Fruit fly (Drosophila melanogaster) whole organism, embryonic: ENCODE data around the gene CG5506.

ENCODE experiments used
- Adf1 ChIP-seq: fragments of 200-800 bp; sonication (Bioruptor generic); IDR thresholded peaks from 2 replicates; pipeline ENCODE4 v1.3.6; 2022; ENCODE audit warnings: missing biosample characterization, missing genetic modification characterization
- Aef1 ChIP-seq: fragments of 200-800 bp; sonication (Bioruptor generic); IDR thresholded peaks from 3 replicates; pipeline ENCODE4 v1.3.6; 2022; ENCODE audit warnings: missing biosample characterization, missing genetic modification characterization
- Atf3 ChIP-seq: fragments of 200-800 bp; sonication (Bioruptor generic); optimal IDR thresholded peaks from 3 replicates; lab custom pipeline; 2016; ENCODE audit warnings: missing biosample characterization, missing genetic modification characterization
- Atf6 ChIP-seq: fragments of 200-800 bp; sonication (Bioruptor generic); IDR thresholded peaks from 2 replicates; pipeline ENCODE4 v1.3.6; 2022; ENCODE audit warnings: missing biosample characterization, missing genetic modification characterization
- CG10462 ChIP-seq: fragments of 200-800 bp; sonication (Bioruptor generic); optimal IDR thresholded peaks from 2 replicates; lab custom pipeline; 2016; ENCODE audit warnings: missing biosample characterization, missing genetic modification characterization
- CG10979 ChIP-seq: fragments of 200-800 bp; sonication (Bioruptor generic); optimal IDR thresholded peaks from 2 replicates; lab custom pipeline; 2018; ENCODE audit warnings: missing biosample characterization, mild to moderate bottlenecking, missing genetic modification characterization, moderate library complexity
- CG13123 ChIP-seq: fragments of 200-800 bp; sonication (Bioruptor generic); optimal IDR thresholded peaks from 2 replicates; lab custom pipeline; 2016; ENCODE audit warnings: missing biosample characterization, missing genetic modification characterization
- CG13287 ChIP-seq: fragments of 200-800 bp; sonication (Bioruptor generic); IDR thresholded peaks from 2 replicates; pipeline ENCODE4 v1.3.6; 2022; ENCODE audit warnings: missing biosample characterization, missing genetic modification characterization; ENCODE audit not compliant: partially characterized antibody
- CG13775 ChIP-seq: fragments of 200-800 bp; sonication (Bioruptor generic); optimal IDR thresholded peaks from 3 replicates; lab custom pipeline; 2017; ENCODE audit warnings: missing biosample characterization, mild to moderate bottlenecking, missing genetic modification characterization
- CG15269 ChIP-seq: fragments of 200-800 bp; sonication (Bioruptor generic); optimal IDR thresholded peaks from 2 replicates; lab custom pipeline; 2018; ENCODE audit warnings: missing biosample characterization, mild to moderate bottlenecking, missing genetic modification characterization, moderate library complexity
- CG17385 ChIP-seq: fragments of 200-800 bp; sonication (Bioruptor generic); optimal IDR thresholded peaks from 3 replicates; lab custom pipeline; 2018; ENCODE audit warnings: missing biosample characterization, mild to moderate bottlenecking, missing genetic modification characterization
- CG18599 ChIP-seq: fragments of 200-800 bp; sonication (Bioruptor generic); optimal IDR thresholded peaks from 3 replicates; lab custom pipeline; 2017; ENCODE audit warnings: missing biosample characterization, missing genetic modification characterization, mild to moderate bottlenecking, moderate library complexity, missing genetic modification reagents
- CG30403 ChIP-seq: fragments of 200-800 bp; sonication (Bioruptor generic); optimal IDR thresholded peaks from 3 replicates; lab custom pipeline; 2016; ENCODE audit warnings: missing biosample characterization, missing genetic modification characterization
- CG3065 ChIP-seq: fragments of 200-800 bp; sonication (Bioruptor generic); optimal IDR thresholded peaks from 2 replicates; lab custom pipeline; 2016; ENCODE audit warnings: missing biosample characterization, missing genetic modification characterization
- CG4328 ChIP-seq: fragments of 200-800 bp; sonication (Bioruptor generic); optimal IDR thresholded peaks from 3 replicates; lab custom pipeline; 2017; ENCODE audit warnings: missing biosample characterization, missing genetic modification reagents, missing genetic modification characterization
- CG7357 ChIP-seq: fragments of 200-800 bp; sonication (Bioruptor generic); IDR thresholded peaks from 3 replicates; pipeline ENCODE4 v1.3.6; 2022; ENCODE audit warnings: missing biosample characterization, missing genetic modification characterization
- CG7963 ChIP-seq: fragments of 200-800 bp; sonication (Bioruptor generic); IDR thresholded peaks from 3 replicates; pipeline ENCODE4 v1.3.6; 2022; ENCODE audit warnings: missing biosample characterization, missing genetic modification characterization; ENCODE audit not compliant: partially characterized antibody
- CG8290 ChIP-seq, 3 experiments: fragments of 200-800 bp; sonication (Bioruptor generic); optimal IDR thresholded peaks; 2 replicates each; lab custom pipeline; 2016 to 2019; ENCODE audit warnings: missing biosample characterization in 3 of 3, missing genetic modification characterization in 3 of 3, mild to moderate bottlenecking in 2 of 3, moderate library complexity in 1 of 3
- CG9876 ChIP-seq: fragments of 200-800 bp; sonication (Bioruptor generic); optimal IDR thresholded peaks from 2 replicates; lab custom pipeline; 2016; ENCODE audit warnings: missing biosample characterization, missing genetic modification characterization
- CG9932 ChIP-seq: fragments of 200-800 bp; sonication (Bioruptor generic); IDR thresholded peaks from 2 replicates; pipeline ENCODE4 v1.3.6; 2022; ENCODE audit warnings: missing biosample characterization, missing genetic modification characterization
- CkIIα-i1 ChIP-seq: fragments of 200-800 bp; sonication (Bioruptor generic); IDR thresholded peaks from 2 replicates; pipeline ENCODE4 v1.3.6; 2022; ENCODE audit warnings: missing biosample characterization, missing genetic modification characterization
- CoRest ChIP-seq: fragments of 200-800 bp; sonication (Bioruptor generic); optimal IDR thresholded peaks from 3 replicates; lab custom pipeline; 2018; ENCODE audit warnings: missing biosample characterization, mild to moderate bottlenecking, missing genetic modification characterization, moderate library complexity
- Dek ChIP-seq: fragments of 200-800 bp; sonication (Bioruptor generic); optimal IDR thresholded peaks from 3 replicates; lab custom pipeline; 2019; ENCODE audit warnings: missing biosample characterization, mild to moderate bottlenecking, missing genetic modification characterization, moderate library complexity
- Drgx ChIP-seq: fragments of 200-800 bp; sonication (Bioruptor generic); IDR thresholded peaks from 2 replicates; pipeline ENCODE4 v1.3.6; 2022; ENCODE audit warnings: missing biosample characterization, missing genetic modification characterization
- Eip74EF ChIP-seq, 2 experiments: fragments of 200-800 bp in 1 of 2; fragments of >200 bp in 1 of 2; sonication (Bioruptor generic) in 1 of 2; optimal IDR thresholded peaks; 2 replicates each; lab custom pipeline; 2017 to 2019; ENCODE audit warnings: missing biosample characterization in 2 of 2, missing genetic modification characterization in 2 of 2, mild to moderate bottlenecking in 1 of 2, moderate library complexity in 1 of 2
- Fer1 ChIP-seq: fragments of 200-800 bp; sonication (Bioruptor generic); optimal IDR thresholded peaks from 2 replicates; lab custom pipeline; 2017; ENCODE audit warnings: missing biosample characterization, mild to moderate bottlenecking, missing genetic modification characterization
- GATAe ChIP-seq: fragments of 200-800 bp; sonication (Bioruptor generic); conservative IDR thresholded peaks from 2 replicates; pipeline ENCODE4 v1.3.6; 2022; ENCODE audit warnings: missing biosample characterization, missing genetic modification characterization
- H2.0 ChIP-seq: fragments of 200-800 bp; sonication (Bioruptor generic); IDR thresholded peaks from 2 replicates; pipeline ENCODE4 v1.3.6; 2022; ENCODE audit warnings: missing biosample characterization, missing genetic modification characterization
- Max ChIP-seq: fragments of 200-800 bp; sonication (Bioruptor generic); optimal IDR thresholded peaks from 2 replicates; lab custom pipeline; 2016; ENCODE audit warnings: missing biosample characterization, mild to moderate bottlenecking, missing genetic modification characterization
- Opbp ChIP-seq: fragments of 200-800 bp; sonication (Bioruptor generic); IDR thresholded peaks from 3 replicates; pipeline ENCODE4 v1.3.6; 2022; ENCODE audit warnings: missing biosample characterization, missing genetic modification characterization; ENCODE audit not compliant: partially characterized antibody
- bbx ChIP-seq: fragments of 200-800 bp; sonication (Bioruptor generic); IDR thresholded peaks from 2 replicates; pipeline ENCODE4 v1.3.6; 2022; ENCODE audit warnings: missing biosample characterization, missing genetic modification characterization; ENCODE audit not compliant: partially characterized antibody
- bigmax ChIP-seq: fragments of 200-800 bp; sonication (Bioruptor generic); optimal IDR thresholded peaks from 2 replicates; lab custom pipeline; 2018; ENCODE audit warnings: missing biosample characterization, mild to moderate bottlenecking, missing genetic modification characterization
- cad ChIP-seq: fragments of >200 bp; optimal IDR thresholded peaks from 2 replicates; lab custom pipeline; 2017; ENCODE audit warnings: missing biosample characterization, missing genetic modification characterization
- chif ChIP-seq, 2 experiments: fragments of 200-800 bp; sonication (Bioruptor generic); optimal IDR thresholded peaks; 3 replicates each; lab custom pipeline; 2016; ENCODE audit warnings: missing biosample characterization in 2 of 2, missing genetic modification characterization in 2 of 2
- chm ChIP-seq: fragments of 200-800 bp; sonication (Bioruptor generic); IDR thresholded peaks from 2 replicates; pipeline ENCODE4 v1.3.6; 2022; ENCODE audit warnings: missing biosample characterization, missing genetic modification characterization
- da ChIP-seq: fragments of 200-800 bp; sonication (Bioruptor generic); optimal IDR thresholded peaks from 2 replicates; lab custom pipeline; 2016; ENCODE audit warnings: missing biosample characterization, missing genetic modification characterization
- fd3F ChIP-seq: fragments of 200-800 bp; sonication (Bioruptor generic); optimal IDR thresholded peaks from 2 replicates; lab custom pipeline; 2018; ENCODE audit warnings: missing biosample characterization, mild to moderate bottlenecking, missing genetic modification characterization, moderate library complexity
- gsb-n ChIP-seq: fragments of 200-800 bp; sonication (Bioruptor generic); optimal IDR thresholded peaks from 3 replicates; lab custom pipeline; 2018; ENCODE audit warnings: missing biosample characterization, mild to moderate bottlenecking, missing genetic modification characterization
- jumu ChIP-seq: fragments of 200-800 bp; sonication (Bioruptor generic); optimal IDR thresholded peaks from 3 replicates; lab custom pipeline; 2016; ENCODE audit warnings: missing biosample characterization, missing genetic modification characterization
- lola ChIP-seq, 3 experiments: fragments of >200 bp in 2 of 3; fragments of 200-800 bp in 1 of 3; sonication (Bioruptor generic) in 1 of 3; optimal IDR thresholded peaks; 2 replicates each; lab custom pipeline; 2017 to 2019; ENCODE audit warnings: missing biosample characterization in 3 of 3, missing genetic modification characterization in 3 of 3, mild to moderate bottlenecking in 1 of 3, moderate library complexity in 1 of 3
- oc ChIP-seq: fragments of 200-800 bp; sonication (Bioruptor generic); optimal IDR thresholded peaks from 2 replicates; lab custom pipeline; 2018; ENCODE audit warnings: missing biosample characterization, mild to moderate bottlenecking, missing genetic modification characterization, moderate library complexity
- org-1 ChIP-seq: fragments of 200-800 bp; sonication (Bioruptor generic); optimal IDR thresholded peaks from 2 replicates; lab custom pipeline; 2017; ENCODE audit warnings: missing biosample characterization, missing genetic modification characterization
- pan ChIP-seq, 4 experiments: fragments of >200 bp in 3 of 4; fragments of 200-800 bp in 1 of 4; sonication (Bioruptor generic) in 1 of 4; optimal IDR thresholded peaks in 3 of 4; IDR thresholded peaks in 1 of 4; 2 replicates each; pipeline versions ENCODE4 v1.3.6 to Lab custom; 2017 to 2022; ENCODE audit warnings: missing biosample characterization in 2 of 4, missing genetic modification characterization in 2 of 4, mixed read lengths in 1 of 4
- sens ChIP-seq: fragments of 200-800 bp; sonication (Bioruptor generic); peaks from one replicate; lab custom pipeline; 2016; ENCODE audit warnings: missing biosample characterization, missing genetic modification characterization
- ssp ChIP-seq: fragments of 200-800 bp; sonication (Bioruptor generic); IDR thresholded peaks from 2 replicates; pipeline ENCODE4 v1.3.6; 2022; ENCODE audit warnings: missing biosample characterization, missing genetic modification characterization
- stwl ChIP-seq: fragments of 200-800 bp; sonication (Bioruptor generic); optimal IDR thresholded peaks from 3 replicates; lab custom pipeline; 2018; ENCODE audit warnings: missing biosample characterization, mild to moderate bottlenecking, missing genetic modification characterization, moderate library complexity
- zfh1 ChIP-seq: fragments of 200-800 bp; sonication (Bioruptor generic); IDR thresholded peaks from 3 replicates; pipeline ENCODE4 v1.3.6; 2022; ENCODE audit warnings: missing biosample characterization, missing genetic modification characterization

Gene CG5506

DNA sequence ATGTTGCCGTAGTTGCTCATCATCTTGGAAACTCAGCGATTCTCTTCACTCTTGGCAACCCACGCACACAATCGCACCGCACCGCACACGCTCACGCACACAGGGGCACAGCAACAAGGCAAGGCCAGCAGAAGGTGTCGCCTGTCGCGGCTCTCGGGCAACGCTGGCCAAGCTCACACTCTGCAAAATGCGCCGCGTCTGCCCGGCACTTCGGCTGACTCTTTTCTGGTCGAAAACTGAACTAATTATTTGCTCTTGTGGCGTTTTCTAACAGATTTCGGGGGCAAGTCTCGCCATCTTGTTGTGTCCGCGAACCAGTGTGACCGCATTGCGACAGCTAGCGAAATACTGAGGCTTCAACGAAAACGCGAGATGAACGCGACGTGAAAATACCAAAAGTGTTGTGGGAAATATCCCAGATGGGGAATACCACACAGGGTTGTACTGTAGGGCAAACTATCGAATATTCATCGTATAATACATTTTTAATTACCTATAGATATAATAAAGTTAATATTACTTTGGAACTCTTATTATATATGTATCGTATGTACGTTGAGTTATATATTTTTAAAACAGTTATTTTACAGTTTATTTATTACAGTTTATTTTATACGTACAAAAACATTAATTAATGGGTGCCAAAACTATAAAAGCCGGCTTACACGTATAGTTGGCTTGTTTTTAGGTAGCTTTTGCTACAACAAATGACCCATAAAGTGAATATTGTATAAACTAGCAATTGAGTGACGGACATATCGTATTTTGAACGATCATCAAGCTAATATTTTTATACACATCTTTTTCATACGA, 37.8 kb downstream of the CG5506 start, which contains the start of the genes MED19 and CG7430 (continued):
- peak; percentile 47 for TF ChIP-seq CG9932 (GFP tag; lab: Robert Waterston, UW)
- no peak for TF ChIP-seq CG18599 (GFP tag; lab: Kevin White, UChicago)
- no peak for TF ChIP-seq Max (GFP tag; lab: Kevin White, UChicago)
- TF ChIP-seq chif (GFP tag; optimal IDR thresholded peaks at IDR 0.05; lab: Kevin White, UChicago), result no peak
- TF ChIP-seq zfh1, result 0 out of 3 replicates have a peak, but pooled peaks have one; percentile 23
- TF ChIP-seq Aef1 (GFP tag; lab: Robert Waterston, UW), result no peak
- no peak for TF ChIP-seq CG7963 (GFP tag; lab: Robert Waterston, UW)
- TF ChIP-seq CG10979 (tag; lab: Kevin White, UChicago), result peak; percentile 27
- TF ChIP-seq sens (GFP tag; lab: Kevin White, UChicago), result no peak
- TF ChIP-seq org-1 (GFP tag; lab: Kevin White, UChicago), result no peak
- TF ChIP-seq CG3065, result no peak
- no peak for TF ChIP-seq Eip74EF (GFP tag; optimal IDR thresholded peaks at IDR 0.05; lab: Kevin White, UChicago)
- no peak for TF ChIP-seq Atf6 (GFP tag; lab: Robert Waterston, UW)
- no peak for TF ChIP-seq gsb-n (tag; lab: Kevin White, UChicago)
- peak; percentile 60; the same call in 2 of the 3 replicates for TF ChIP-seq Opbp (GFP tag; lab: Robert Waterston, UW)
- no peak for TF ChIP-seq oc
- peak; percentile 36 for TF ChIP-seq stwl (tag; lab: Kevin White, UChicago)
- TF ChIP-seq CG17385 (GFP tag; lab: Kevin White, UChicago), result no peak
- no peak for TF ChIP-seq CG13123 (GFP tag; lab: Kevin White, UChicago)
- TF ChIP-seq chm, result 0 out of 2 replicates have a peak, but pooled peaks have one; percentile 37
- no peak for TF ChIP-seq H2.0 (GFP tag; lab: Robert Waterston, UW)
- TF ChIP-seq CG4328 (GFP tag; lab: Kevin White, UChicago), result no peak
- TF ChIP-seq CG7357, result no peak
- no peak for TF ChIP-seq cad (GFP tag; lab: Kevin White, UChicago)
- no peak for TF ChIP-seq CkIIα-i1 (GFP tag; lab: Robert Waterston, UW)
- TF ChIP-seq CoRest (tag; lab: Kevin White, UChicago), result peak; percentile 46
- no peak for TF ChIP-seq fd3F (GFP tag; lab: Kevin White, UChicago)
- TF ChIP-seq CG13287, result peak; percentile 33
- peak; percentile 56; the same call in 1 of the 2 replicates for TF ChIP-seq bbx (GFP tag; lab: Robert Waterston, UW)
- no peak for TF ChIP-seq jumu
- no peak for TF ChIP-seq bigmax (GFP tag; lab: Kevin White, UChicago)
- peak; percentile 70 for TF ChIP-seq Fer1 (GFP tag; lab: Kevin White, UChicago)
- no peak for TF ChIP-seq CG30403 (GFP tag; lab: Kevin White, UChicago)
- no peak for TF ChIP-seq da (GFP tag; lab: Kevin White, UChicago)
- TF ChIP-seq CG10462 (GFP tag; lab: Kevin White, UChicago), result no peak
- TF ChIP-seq CG13775, result no peak
- no peak for TF ChIP-seq Drgx
- TF ChIP-seq Atf3 (GFP tag; lab: Kevin White, UChicago), result no peak
- TF ChIP-seq CG8290 (GFP tag; optimal IDR thresholded peaks at IDR 0.05; lab: Kevin White, UChicago), result peak; percentile 11
- peak in 1 of 2 experiments; percentile 68 for TF ChIP-seq CG8290 (tag; optimal IDR thresholded peaks at IDR 0.05; lab: Kevin White, UChicago)
- TF ChIP-seq GATAe (GFP tag; lab: Robert Waterston, UW), result no peak
- TF ChIP-seq lola (GFP tag; optimal IDR thresholded peaks at IDR 0.05; lab: Kevin White, UChicago), result peak in 1 of 3 experiments; percentile 16
- no peak for TF ChIP-seq Dek
- TF ChIP-seq ssp (GFP tag; lab: Robert Waterston, UW), result no peak
- TF ChIP-seq Adf1 (GFP tag; lab: Robert Waterston, UW), result peak; percentile 36; the same call in 1 of the 2 replicates
- TF ChIP-seq CG15269 (tag; lab: Kevin White, UChicago), result no peak
- TF ChIP-seq pan (optimal IDR thresholded peaks at IDR 0.05; lab: Kevin White, UChicago), result no peak
- TF ChIP-seq pan (GFP tag; optimal IDR thresholded peaks at IDR 0.05 in 1 of 2, IDR thresholded peaks at IDR 0.05 in 1 of 2), result no peak
- no peak for TF ChIP-seq CG9876 (GFP tag; lab: Kevin White, UChicago)
